Fruit fly (Drosophila melanogaster): Measurements from ENCODE around the gene Tsp97E.

Gene Tsp97E

DNA sequence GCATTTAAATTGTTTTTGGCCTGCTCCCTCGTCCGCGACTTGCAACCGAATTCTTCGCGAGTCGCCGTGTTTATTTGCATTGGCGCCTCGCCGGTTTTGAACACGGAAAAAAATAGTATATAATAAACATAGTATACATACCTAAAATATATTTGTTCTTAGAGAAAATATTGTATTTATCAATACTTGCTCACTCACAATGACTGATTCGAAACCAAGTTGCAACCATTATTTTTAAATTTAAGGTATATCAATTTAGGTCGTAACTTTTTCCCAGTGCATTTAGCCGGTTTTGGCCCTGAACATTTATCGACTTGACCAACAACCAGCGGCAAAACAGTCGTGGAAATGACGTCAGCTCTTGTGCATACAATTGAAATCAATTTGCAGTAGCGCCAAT is 36.2 kb downstream of the Tsp97E start (continued):
- TF ChIP-seq psq (GFP tag; optimal IDR thresholded peaks at IDR 0.05) (peak; percentile 88), h (GFP tag; optimal IDR thresholded peaks at IDR 0.05) (peak; percentile 86), Abd-B (GFP tag; optimal IDR thresholded peaks at IDR 0.05) (no peak), dl (GFP tag; optimal IDR thresholded peaks at IDR 0.05; ENCODE audit: insufficient read depth in 1 of 2, partially characterized antibody in 2 of 2) (no peak)

DNA sequence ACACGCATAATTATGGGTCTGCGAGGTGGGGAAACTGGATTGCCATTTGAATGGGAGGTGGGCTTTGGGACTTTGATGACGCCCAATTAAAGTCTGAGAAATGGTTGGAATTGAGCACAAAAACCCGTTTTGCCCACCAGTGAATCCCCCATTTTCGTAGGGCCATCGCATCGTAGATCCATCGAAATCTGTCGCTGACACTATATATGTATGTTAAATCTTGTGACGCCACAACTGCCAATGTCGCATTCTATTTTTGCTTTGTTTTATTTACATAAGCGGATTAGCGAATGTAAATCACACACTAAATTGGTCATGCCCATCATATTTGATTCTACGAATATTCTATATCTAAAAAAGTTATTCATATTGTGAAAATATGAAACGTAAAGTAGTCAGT is 38.1 kb downstream of the Tsp97E start:
- TF ChIP-seq sv (GFP tag; optimal IDR thresholded peaks at IDR 0.05) (no peak), Abd-B (GFP tag; optimal IDR thresholded peaks at IDR 0.05) (no peak), jim (GFP tag; optimal IDR thresholded peaks at IDR 0.05) (no peak), usp (GFP tag; optimal IDR thresholded peaks at IDR 0.05) (no peak)

DNA sequence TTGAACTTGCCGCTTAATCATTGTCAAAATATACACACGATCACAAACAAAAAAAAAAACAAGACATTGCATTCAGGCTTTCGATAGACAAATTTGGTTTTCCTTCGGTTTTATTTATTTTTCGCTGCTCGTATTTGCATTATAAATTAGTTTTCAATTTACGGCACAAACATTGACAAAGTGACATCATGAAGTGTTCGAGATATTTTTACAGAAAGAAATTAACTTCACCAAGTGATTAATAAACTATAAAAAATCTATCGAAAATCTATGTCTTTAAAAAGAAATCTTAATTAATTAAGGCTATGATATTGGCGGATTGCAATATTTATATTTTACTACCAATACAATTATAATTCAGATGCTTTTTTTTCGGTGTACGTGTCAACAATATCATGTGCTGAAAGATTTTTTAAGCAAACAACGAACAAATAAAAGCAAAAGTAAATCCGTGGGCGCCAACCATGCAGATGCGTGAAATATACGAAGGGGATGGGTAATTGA is 40.7 kb downstream of the Tsp97E start:
- TF ChIP-seq Dif (GFP tag; optimal IDR thresholded peaks at IDR 0.05; ENCODE audit: partially characterized antibody) (no peak), Abd-B (GFP tag; optimal IDR thresholded peaks at IDR 0.05) (no peak), ey (GFP tag; optimal IDR thresholded peaks at IDR 0.05) (peak; percentile 40), sv (GFP tag; optimal IDR thresholded peaks at IDR 0.05) (no peak), Hnf4 (GFP tag; optimal IDR thresholded peaks at IDR 0.05) (peak; percentile 47), pan (optimal IDR thresholded peaks at IDR 0.05) (no peak), Dfd (GFP tag; optimal IDR thresholded peaks at IDR 0.05) (no peak), woc (GFP tag; optimal IDR thresholded peaks at IDR 0.05) (peak; percentile 31), HLH106 (tag; optimal IDR thresholded peaks at IDR 0.05) (peak; percentile 52), Sp1 (GFP tag; optimal IDR thresholded peaks at IDR 0.05) (peak; percentile 25), dl (GFP tag; optimal IDR thresholded peaks at IDR 0.05; ENCODE audit: insufficient read depth in 1 of 2, partially characterized antibody in 2 of 2) (no peak), CG32264 (GFP tag; optimal IDR thresholded peaks at IDR 0.05) (peak; percentile 27), foxo (GFP tag; optimal IDR thresholded peaks at IDR 0.05) (peak in 1 of 2 experiments; percentile 52), CG9705 (GFP tag; optimal IDR thresholded peaks at IDR 0.05) (peak; percentile 22), sage (GFP tag; optimal IDR thresholded peaks at IDR 0.05) (no peak), N (GFP tag; optimal IDR thresholded peaks at IDR 0.05) (no peak), Jra (GFP tag; optimal IDR thresholded peaks at IDR 0.05) (no peak), OdsH (GFP tag; optimal IDR thresholded peaks at IDR 0.05) (peak; percentile 18), brk (GFP tag; optimal IDR thresholded peaks at IDR 0.05) (no peak), rgr (GFP tag; optimal IDR thresholded peaks at IDR 0.05) (peak; percentile 53), jim (GFP tag; optimal IDR thresholded peaks at IDR 0.05) (no peak), Vsx2 (GFP tag; optimal IDR thresholded peaks at IDR 0.05; ENCODE audit: partially characterized antibody) (no peak), Myc (optimal IDR thresholded peaks at IDR 0.05) (no peak), h (GFP tag; optimal IDR thresholded peaks at IDR 0.05) (peak; percentile 64), br (GFP tag; optimal IDR thresholded peaks at IDR 0.05) (peak; percentile 54), dsf (GFP tag; optimal IDR thresholded peaks at IDR 0.05; ENCODE audit: borderline replicate concordance) (no peak), fru (GFP tag; optimal IDR thresholded peaks at IDR 0.05) (peak; percentile 59), Rel (GFP tag; optimal IDR thresholded peaks at IDR 0.05) (no peak), Rel (tag; optimal IDR thresholded peaks at IDR 0.05) (no peak), dmrt93B (GFP tag; optimal IDR thresholded peaks at IDR 0.05) (peak; percentile 56), psq (GFP tag; optimal IDR thresholded peaks at IDR 0.05) (peak; percentile 3)

DNA sequence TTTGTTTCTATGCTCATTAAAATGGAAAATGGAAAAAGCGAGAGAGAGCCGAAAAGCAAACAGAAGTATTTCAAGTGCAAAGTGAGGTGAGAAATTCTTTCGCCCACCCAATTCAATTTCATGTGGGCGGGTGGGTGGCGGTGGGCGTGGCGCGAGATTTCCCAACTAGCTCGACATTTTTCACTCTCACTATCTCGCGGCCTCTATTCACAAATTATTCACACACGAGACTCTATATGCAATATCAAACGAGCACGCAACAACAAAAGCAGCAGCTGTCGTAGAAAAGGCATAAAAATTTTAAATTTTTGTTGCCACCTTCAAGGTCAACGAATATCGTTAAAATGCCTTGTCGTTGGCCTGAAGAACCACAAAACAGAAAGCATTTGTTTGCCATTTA is 45.8 kb downstream of the Tsp97E start:
- TF ChIP-seq Jra (GFP tag; optimal IDR thresholded peaks at IDR 0.05) (no peak), psq (GFP tag; optimal IDR thresholded peaks at IDR 0.05) (no peak)

DNA sequence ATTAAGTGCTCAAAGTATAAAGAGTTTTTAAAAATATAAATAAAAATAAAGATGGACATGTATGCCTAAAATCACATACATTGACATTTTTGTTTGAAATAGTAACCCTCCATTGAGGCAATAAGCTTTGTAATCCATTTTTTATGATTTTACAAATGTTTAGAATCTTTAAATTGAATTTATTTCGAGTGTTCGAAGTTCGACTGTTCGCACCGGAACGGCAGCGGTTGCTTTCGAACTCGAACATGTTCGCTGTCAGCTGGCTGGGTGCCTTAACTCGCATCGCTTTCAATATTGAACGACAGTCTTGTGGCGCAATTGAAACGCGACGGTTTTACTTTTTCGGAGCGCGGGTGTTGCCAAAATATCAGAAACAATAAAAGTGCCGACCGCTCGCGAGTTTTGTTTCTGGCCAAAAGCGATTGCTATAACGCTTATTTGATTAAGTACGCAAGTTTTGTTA is 49.1 kb downstream of the Tsp97E start, which contains the start of gene CG46339:
Gene CG46339, plus strand, starts transcription at position 299 of the 463 bp plus-strand sequence.
- TF ChIP-seq Dfd (GFP tag; optimal IDR thresholded peaks at IDR 0.05) = no peak
- peak; percentile 41 for TF ChIP-seq Jra (GFP tag; optimal IDR thresholded peaks at IDR 0.05)
- peak; percentile 62 for TF ChIP-seq h (GFP tag; optimal IDR thresholded peaks at IDR 0.05)
- TF ChIP-seq sv (GFP tag; optimal IDR thresholded peaks at IDR 0.05) = no peak
- no peak for TF ChIP-seq dmrt93B (GFP tag; optimal IDR thresholded peaks at IDR 0.05)
- no peak for TF ChIP-seq Hnf4 (GFP tag; optimal IDR thresholded peaks at IDR 0.05)
- TF ChIP-seq lola (GFP tag; optimal IDR thresholded peaks at IDR 0.05) = no peak
- no peak for TF ChIP-seq sage (GFP tag; optimal IDR thresholded peaks at IDR 0.05)
- no peak for TF ChIP-seq jim (GFP tag; optimal IDR thresholded peaks at IDR 0.05)
- no peak for TF ChIP-seq ey (GFP tag; optimal IDR thresholded peaks at IDR 0.05)
- TF ChIP-seq CrebA (GFP tag; optimal IDR thresholded peaks at IDR 0.05; ENCODE audit: borderline replicate concordance) = no peak
- no peak for TF ChIP-seq usp (GFP tag; optimal IDR thresholded peaks at IDR 0.05)
- TF ChIP-seq pan (optimal IDR thresholded peaks at IDR 0.05) = no peak
- TF ChIP-seq Sp1 (GFP tag; optimal IDR thresholded peaks at IDR 0.05) = peak; percentile 53
- TF ChIP-seq HLH106 (tag; optimal IDR thresholded peaks at IDR 0.05) = peak; percentile 30
- TF ChIP-seq Dif (GFP tag; optimal IDR thresholded peaks at IDR 0.05; ENCODE audit: partially characterized antibody) = peak; percentile 76
- peak; percentile 8 for TF ChIP-seq fru (GFP tag; optimal IDR thresholded peaks at IDR 0.05)
- TF ChIP-seq Hr83 (GFP tag; optimal IDR thresholded peaks at IDR 0.05; ENCODE audit: poor library complexity, severe bottlenecking) = peak; percentile 92
- no peak for TF ChIP-seq dsf (GFP tag; optimal IDR thresholded peaks at IDR 0.05; ENCODE audit: borderline replicate concordance)
- no peak for TF ChIP-seq woc (GFP tag; optimal IDR thresholded peaks at IDR 0.05)
- TF ChIP-seq brk (GFP tag; optimal IDR thresholded peaks at IDR 0.05) = no peak
- no peak for TF ChIP-seq tai (GFP tag; optimal IDR thresholded peaks at IDR 0.05)
- TF ChIP-seq psq (GFP tag; optimal IDR thresholded peaks at IDR 0.05) = no peak
- TF ChIP-seq Hr78 (GFP tag; optimal IDR thresholded peaks at IDR 0.05) = no peak
- peak; percentile 45 for TF ChIP-seq OdsH (GFP tag; optimal IDR thresholded peaks at IDR 0.05)
- no peak for TF ChIP-seq Rel (GFP tag; optimal IDR thresholded peaks at IDR 0.05)
- TF ChIP-seq Rel (tag; optimal IDR thresholded peaks at IDR 0.05) = peak; percentile 36
- TF ChIP-seq CG9705 (GFP tag; optimal IDR thresholded peaks at IDR 0.05) = no peak
- TF ChIP-seq Mio (GFP tag; optimal IDR thresholded peaks at IDR 0.05) = no peak
- peak in 1 of 2 experiments; percentile 55 for TF ChIP-seq foxo (GFP tag; optimal IDR thresholded peaks at IDR 0.05)
- no peak for TF ChIP-seq N (GFP tag; optimal IDR thresholded peaks at IDR 0.05)
